Fruit fly (Drosophila melanogaster) whole organism, embryonic: ENCODE measurements around the gene CG11905.
A peak's percentile ranks its signal among the peaks of the same experiment; 100 is the strongest.

Experiments
- Awh ChIP-seq: fragments of 200-800 bp; sonication (Bioruptor generic); IDR thresholded peaks from 2 replicates; pipeline ENCODE4, ENCODE4 v1.3.6; 2022; ENCODE audit warnings: missing biosample characterization, missing genetic modification characterization
- Bdp1 ChIP-seq: fragments of 200-800 bp; sonication (Bioruptor generic); optimal IDR thresholded peaks from 3 replicates; lab custom pipeline; 2016; ENCODE audit warnings: missing biosample characterization, missing genetic modification characterization
- C15 ChIP-seq: fragments of 200-800 bp; sonication (Bioruptor generic); IDR thresholded peaks from 3 replicates; pipeline ENCODE4 v1.3.6; 2022; ENCODE audit warnings: missing biosample characterization, missing genetic modification characterization
- CG10431 ChIP-seq: fragments of 200-800 bp; sonication (Bioruptor generic); optimal IDR thresholded peaks from 3 replicates; lab custom pipeline; 2018; ENCODE audit warnings: missing biosample characterization, mild to moderate bottlenecking, missing genetic modification characterization
- CG11696 ChIP-seq: fragments of 200-800 bp; sonication (Bioruptor generic); IDR thresholded peaks from 2 replicates; pipeline ENCODE4 v1.3.6; 2022; ENCODE audit warnings: missing biosample characterization, missing genetic modification characterization
- CG12219 ChIP-seq: fragments of 200-800 bp; sonication (Bioruptor generic); optimal IDR thresholded peaks from 3 replicates; lab custom pipeline; 2018; ENCODE audit warnings: missing biosample characterization, mild to moderate bottlenecking, missing genetic modification characterization
- CG12769 ChIP-seq: fragments of 200-800 bp; sonication (Bioruptor generic); optimal IDR thresholded peaks from 2 replicates; lab custom pipeline; 2019; ENCODE audit warnings: missing biosample characterization, mild to moderate bottlenecking, missing genetic modification characterization, moderate library complexity
- CG1603 ChIP-seq: fragments of 200-800 bp; sonication (Bioruptor generic); optimal IDR thresholded peaks from 2 replicates; lab custom pipeline; 2019; ENCODE audit warnings: missing biosample characterization, mild to moderate bottlenecking, missing genetic modification characterization, moderate library complexity
- CG16815 ChIP-seq: fragments of 200-800 bp; sonication (Bioruptor generic); optimal IDR thresholded peaks from 3 replicates; lab custom pipeline; 2017; ENCODE audit warnings: missing biosample characterization, mild to moderate bottlenecking, missing genetic modification characterization
- CG17829 ChIP-seq: fragments of 200-800 bp; optimal IDR thresholded peaks from 2 replicates; lab custom pipeline; 2019; ENCODE audit warnings: missing biosample characterization, mild to moderate bottlenecking, missing genetic modification characterization, moderate library complexity
- CG18599 ChIP-seq: fragments of 200-800 bp; sonication (Bioruptor generic); optimal IDR thresholded peaks from 3 replicates; lab custom pipeline; 2017; ENCODE audit warnings: missing biosample characterization, missing genetic modification characterization, mild to moderate bottlenecking, moderate library complexity, missing genetic modification reagents
- CG2116 ChIP-seq: fragments of 200-800 bp; sonication (Bioruptor generic); optimal IDR thresholded peaks from 3 replicates; lab custom pipeline; 2018; ENCODE audit warnings: missing biosample characterization, mild to moderate bottlenecking, missing genetic modification characterization
- CG30431 ChIP-seq: fragments of 200-800 bp; sonication (Bioruptor generic); optimal IDR thresholded peaks from 2 replicates; lab custom pipeline; 2017; ENCODE audit warnings: missing biosample characterization, missing genetic modification characterization
- CG5953 ChIP-seq: fragments of 200-800 bp; sonication (Bioruptor generic); IDR thresholded peaks from 2 replicates; pipeline ENCODE4 v1.3.6; 2022; ENCODE audit warnings: missing biosample characterization, missing genetic modification characterization
- CG8388 ChIP-seq: fragments of 200-800 bp; sonication (Bioruptor generic); optimal IDR thresholded peaks from 2 replicates; lab custom pipeline; 2019; ENCODE audit warnings: missing biosample characterization, mild to moderate bottlenecking, missing genetic modification characterization, moderate library complexity
- D ChIP-seq, 2 experiments: fragments of 200-800 bp in 1 of 2; fragments of >200 bp in 1 of 2; sonication (Bioruptor generic) in 1 of 2; optimal IDR thresholded peaks; 2 replicates in 1 of 2; 3 replicates in 1 of 2; lab custom pipeline; 2017; ENCODE audit warnings: mild to moderate bottlenecking in 1 of 2, missing biosample characterization in 1 of 2, missing genetic modification characterization in 1 of 2, missing genetic modification reagents in 1 of 2
- Deaf1 ChIP-seq: fragments of 200-800 bp; optimal IDR thresholded peaks from 3 replicates; lab custom pipeline; 2019; ENCODE audit warnings: missing biosample characterization, mild to moderate bottlenecking, missing genetic modification characterization, moderate library complexity
- Dip2 ChIP-seq: fragments of 200-800 bp; sonication (Bioruptor generic); IDR thresholded peaks from 2 replicates; pipeline ENCODE4 v1.3.6; 2022; ENCODE audit warnings: missing biosample characterization, missing genetic modification characterization
- Dll ChIP-seq: fragments of 200-800 bp; sonication (Bioruptor generic); IDR thresholded peaks from 4 replicates; pipeline ENCODE4 v1.3.6; 2022; ENCODE audit warnings: missing biosample characterization, missing genetic modification characterization; ENCODE audit not compliant: partially characterized antibody
- Ets65A ChIP-seq: fragments of 200-800 bp; sonication (Bioruptor generic); peaks from one replicate; lab custom pipeline; 2016; ENCODE audit warnings: missing biosample characterization, missing genetic modification characterization
- Fer1 ChIP-seq: fragments of 200-800 bp; sonication (Bioruptor generic); optimal IDR thresholded peaks from 2 replicates; lab custom pipeline; 2017; ENCODE audit warnings: missing biosample characterization, mild to moderate bottlenecking, missing genetic modification characterization
- GATAe ChIP-seq: fragments of 200-800 bp; sonication (Bioruptor generic); conservative IDR thresholded peaks from 2 replicates; pipeline ENCODE4 v1.3.6; 2022; ENCODE audit warnings: missing biosample characterization, missing genetic modification characterization
- Gug ChIP-seq: fragments of 200-800 bp; sonication (Bioruptor generic); IDR thresholded peaks from 4 replicates; pipeline ENCODE4 v1.3.6; 2022; ENCODE audit warnings: missing biosample characterization, missing genetic modification characterization
- Jarid2 ChIP-seq: fragments of 200-800 bp; sonication (Bioruptor generic); optimal IDR thresholded peaks from 3 replicates; lab custom pipeline; 2017; ENCODE audit warnings: mild to moderate bottlenecking, missing biosample characterization, missing genetic modification reagents, missing genetic modification characterization
- Lhr ChIP-seq: fragments of 200-800 bp; sonication (Bioruptor generic); optimal IDR thresholded peaks from 3 replicates; lab custom pipeline; 2017; ENCODE audit warnings: mild to moderate bottlenecking, missing biosample characterization, missing genetic modification reagents, missing genetic modification characterization
- Meics ChIP-seq: fragments of 200-800 bp; sonication (Bioruptor generic); optimal IDR thresholded peaks from 2 replicates; lab custom pipeline; 2017; ENCODE audit warnings: missing biosample characterization, mild to moderate bottlenecking, missing genetic modification characterization
- Side ChIP-seq: fragments of 200-800 bp; sonication (Bioruptor generic); optimal IDR thresholded peaks from 2 replicates; lab custom pipeline; 2016; ENCODE audit warnings: missing biosample characterization, missing genetic modification characterization
- TFAM ChIP-seq: fragments of 200-800 bp; sonication (Bioruptor generic); optimal IDR thresholded peaks from 2 replicates; lab custom pipeline; 2017; ENCODE audit warnings: missing biosample characterization, missing genetic modification characterization, inconsistent platforms
- ac ChIP-seq: fragments of 200-800 bp; sonication (Bioruptor generic); optimal IDR thresholded peaks from 3 replicates; lab custom pipeline; 2017; ENCODE audit warnings: missing biosample characterization, mild to moderate bottlenecking, missing genetic modification characterization
- al ChIP-seq: fragments of 200-800 bp; sonication (Bioruptor generic); IDR thresholded peaks from 2 replicates; pipeline ENCODE4 v1.3.6; 2022; ENCODE audit warnings: missing biosample characterization, missing genetic modification characterization
- cg ChIP-seq: fragments of 200-800 bp; sonication (Bioruptor generic); optimal IDR thresholded peaks from 3 replicates; lab custom pipeline; 2019; ENCODE audit warnings: missing biosample characterization, mild to moderate bottlenecking, missing genetic modification characterization, moderate library complexity
- chn ChIP-seq: fragments of 200-800 bp; sonication (Bioruptor generic); optimal IDR thresholded peaks from 2 replicates; lab custom pipeline; 2016; ENCODE audit warnings: missing biosample characterization, missing genetic modification characterization
- croc ChIP-seq: fragments of 200-800 bp; sonication (Bioruptor generic); conservative IDR thresholded peaks from 3 replicates; pipeline ENCODE4 v1.3.6; 2022; ENCODE audit warnings: missing biosample characterization, missing genetic modification characterization
- crol ChIP-seq: fragments of 200-800 bp; sonication (Bioruptor generic); IDR thresholded peaks from 2 replicates; pipeline ENCODE4 v1.3.6; 2022; ENCODE audit warnings: missing biosample characterization, missing genetic modification characterization
- fd102C ChIP-seq: fragments of 200-800 bp; sonication (Bioruptor generic); optimal IDR thresholded peaks from 2 replicates; lab custom pipeline; 2018; ENCODE audit warnings: missing biosample characterization, mild to moderate bottlenecking, missing genetic modification characterization, moderate library complexity
- lov ChIP-seq, 2 experiments: fragments of 200-800 bp in 1 of 2; fragments of >200 bp in 1 of 2; sonication (Bioruptor generic) in 1 of 2; IDR thresholded peaks in 1 of 2; optimal IDR thresholded peaks in 1 of 2; 2 replicates in 1 of 2; 3 replicates in 1 of 2; pipeline versions ENCODE4 v1.3.6 to Lab custom; 2017 to 2022; ENCODE audit warnings: missing biosample characterization in 1 of 2, missing genetic modification characterization in 1 of 2
- luna ChIP-seq: fragments of 200-800 bp; sonication (Bioruptor generic); optimal IDR thresholded peaks from 2 replicates; lab custom pipeline; 2016; ENCODE audit warnings: missing biosample characterization, missing genetic modification characterization
- nmo ChIP-seq: fragments of 200-800 bp; sonication (Bioruptor generic); optimal IDR thresholded peaks from 2 replicates; lab custom pipeline; 2018; ENCODE audit warnings: missing biosample characterization, mild to moderate bottlenecking, missing genetic modification characterization, moderate library complexity
- oc ChIP-seq: fragments of 200-800 bp; sonication (Bioruptor generic); optimal IDR thresholded peaks from 2 replicates; lab custom pipeline; 2018; ENCODE audit warnings: missing biosample characterization, mild to moderate bottlenecking, missing genetic modification characterization, moderate library complexity
- pros ChIP-seq: fragments of 200-800 bp; sonication (Bioruptor generic); optimal IDR thresholded peaks from 3 replicates; lab custom pipeline; 2019; ENCODE audit warnings: missing biosample characterization, mild to moderate bottlenecking, missing genetic modification characterization, moderate library complexity
- repo ChIP-seq: fragments of 200-800 bp; sonication (Bioruptor generic); optimal IDR thresholded peaks from 2 replicates; lab custom pipeline; 2016; ENCODE audit warnings: missing biosample characterization, missing genetic modification characterization
- ro ChIP-seq: fragments of 200-800 bp; sonication (Bioruptor generic); IDR thresholded peaks from 2 replicates; pipeline ENCODE4 v1.3.6; 2022; ENCODE audit warnings: missing biosample characterization, missing genetic modification characterization
- run ChIP-seq: fragments of 200-800 bp; sonication (Bioruptor generic); optimal IDR thresholded peaks from 3 replicates; lab custom pipeline; 2018; ENCODE audit warnings: missing biosample characterization, mild to moderate bottlenecking, missing genetic modification characterization
- stc ChIP-seq: fragments of 200-800 bp; sonication (Bioruptor generic); IDR thresholded peaks from 2 replicates; pipeline ENCODE4 v1.3.6; 2022; ENCODE audit warnings: missing biosample characterization, missing genetic modification characterization
- tin ChIP-seq: fragments of 200-800 bp; sonication (Bioruptor generic); optimal IDR thresholded peaks from 3 replicates; lab custom pipeline; 2016; ENCODE audit warnings: missing biosample characterization, missing genetic modification characterization
- toy ChIP-seq: fragments of 200-800 bp; sonication (Bioruptor generic); IDR thresholded peaks from 2 replicates; pipeline ENCODE4 v1.3.6; 2022; ENCODE audit warnings: missing biosample characterization, missing genetic modification characterization
- trh ChIP-seq: fragments of 200-800 bp; sonication (Bioruptor generic); optimal IDR thresholded peaks from 2 replicates; lab custom pipeline; 2016; ENCODE audit warnings: missing biosample characterization, missing genetic modification characterization
- ttk ChIP-seq: fragments of 200-800 bp; sonication (Bioruptor generic); IDR thresholded peaks from 2 replicates; pipeline ENCODE4 v2.1.2; 2022; ENCODE audit warnings: missing biosample characterization, missing genetic modification characterization
- unc-4 ChIP-seq: fragments of 200-800 bp; sonication (Bioruptor generic); IDR thresholded peaks from 2 replicates; pipeline ENCODE4 v1.3.6; 2022; ENCODE audit warnings: missing biosample characterization, missing genetic modification characterization; ENCODE audit not compliant: partially characterized antibody
- wdn ChIP-seq: fragments of 200-800 bp; sonication (Bioruptor generic); IDR thresholded peaks from 2 replicates; pipeline ENCODE4 v1.3.6; 2022; ENCODE audit warnings: missing biosample characterization, missing genetic modification characterization

Gene CG11905

DNA sequence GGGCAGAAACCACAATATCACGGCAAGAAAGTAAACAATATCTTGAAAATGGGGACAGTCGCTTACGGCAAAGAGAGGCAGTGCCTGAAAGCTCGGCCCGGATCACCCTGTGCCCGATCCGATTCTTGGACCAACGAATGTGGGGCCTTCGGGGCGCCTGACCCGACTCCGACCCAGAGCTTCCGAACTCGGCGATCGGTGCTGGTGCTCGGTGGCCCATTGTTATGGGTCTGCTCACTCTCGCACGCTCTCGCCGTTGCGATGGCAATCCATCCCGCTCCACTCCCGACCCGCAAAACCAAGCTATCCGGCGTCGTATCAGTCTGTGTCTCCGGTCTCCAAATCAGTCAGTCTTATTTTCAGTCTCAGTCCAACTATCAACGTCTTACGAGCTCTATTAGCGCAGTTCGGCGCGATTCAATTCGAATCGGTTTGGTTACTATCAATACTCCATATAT, 34.3 kb upstream of the CG11905 start, which contains the start of gene Exn (continued):
- TF ChIP-seq Awh (GFP tag; lab: Robert Waterston, UW) (peak; percentile 56; the same call in 1 of the 2 replicates), ac (GFP tag; lab: Kevin White, UChicago) (no peak), CG1603 (tag; lab: Kevin White, UChicago) (no peak), Meics (GFP tag; lab: Kevin White, UChicago) (peak; percentile 22), CG30431 (GFP tag; lab: Kevin White, UChicago) (no peak), unc-4 (no peak), repo (no peak), Dip2 (GFP tag; lab: Robert Waterston, UW) (no peak), CG11696 (no peak), toy (GFP tag; lab: Robert Waterston, UW) (peak; percentile 37; the same call in 1 of the 2 replicates), al (GFP tag; lab: Robert Waterston, UW) (no peak), stc (GFP tag; lab: Robert Waterston, UW) (peak; percentile 55; the same call in 1 of the 2 replicates), CG8388 (no peak), C15 (GFP tag; lab: Robert Waterston, UW) (no peak), Lhr (GFP tag; lab: Kevin White, UChicago) (no peak), TFAM (GFP tag; lab: Kevin White, UChicago) (no peak), Ets65A (GFP tag; lab: Kevin White, UChicago) (no peak), Dll (0 out of 4 replicates have a peak, but pooled peaks have one; percentile 19), GATAe (GFP tag; lab: Robert Waterston, UW) (peak; percentile 59), luna (GFP tag; lab: Kevin White, UChicago) (no peak), croc (GFP tag; lab: Robert Waterston, UW) (no peak), crol (GFP tag; lab: Robert Waterston, UW) (peak; percentile 92), Gug (GFP tag; lab: Robert Waterston, UW) (no peak), pros (GFP tag; lab: Kevin White, UChicago) (peak; percentile 38), ro (GFP tag; lab: Robert Waterston, UW) (no peak), run (tag; lab: Kevin White, UChicago) (no peak), CG2116 (no peak), fd102C (GFP tag; lab: Kevin White, UChicago) (no peak), cg (GFP tag; lab: Kevin White, UChicago) (no peak), oc (tag; lab: Kevin White, UChicago) (no peak), Deaf1 (tag; lab: Kevin White, UChicago) (peak; percentile 99), CG5953 (GFP tag; lab: Robert Waterston, UW) (no peak), chn (GFP tag; lab: Kevin White, UChicago) (no peak), CG12219 (GFP tag; lab: Kevin White, UChicago) (peak; percentile 37), CG18599 (peak; percentile 50), lov (optimal IDR thresholded peaks at IDR 0.05; lab: Kevin White, UChicago) (no peak), lov (GFP tag; IDR thresholded peaks at IDR 0.05; lab: Robert Waterston, UW) (0 out of 3 replicates have a peak, but pooled peaks have one; percentile 56), Jarid2 (GFP tag; lab: Kevin White, UChicago) (peak; percentile 70), nmo (GFP tag; lab: Kevin White, UChicago) (no peak), tin (GFP tag; lab: Kevin White, UChicago) (no peak), CG17829 (tag; lab: Kevin White, UChicago) (no peak), CG16815 (no peak), wdn (GFP tag; lab: Robert Waterston, UW) (0 out of 2 replicates have a peak, but pooled peaks have one; percentile 10), ttk (GFP tag; lab: Robert Waterston, UW) (no peak), Side (no peak), trh (GFP tag; lab: Kevin White, UChicago) (no peak), Bdp1 (GFP tag; lab: Kevin White, UChicago) (no peak), D (optimal IDR thresholded peaks at IDR 0.05; lab: Kevin White, UChicago) (no peak), D (GFP tag; optimal IDR thresholded peaks at IDR 0.05; lab: Kevin White, UChicago) (no peak), Fer1 (peak; percentile 76), CG12769 (tag; lab: Kevin White, UChicago) (peak; percentile 94), CG10431 (GFP tag; lab: Kevin White, UChicago) (no peak)
